Fruit fly (Drosophila melanogaster) whole organism, embryonic: Measurements from ENCODE around the gene Alms1a.

Source experiments
- Asciz ChIP-seq: fragments of 200-800 bp; sonication (Bioruptor generic); optimal IDR thresholded peaks from 2 replicates; lab custom pipeline; 2017; ENCODE audit warnings: missing biosample characterization, mild to moderate bottlenecking, missing genetic modification characterization, missing genetic modification reagents
- Atf6 ChIP-seq: fragments of 200-800 bp; sonication (Bioruptor generic); IDR thresholded peaks from 2 replicates; pipeline ENCODE4 v1.3.6; 2022; ENCODE audit warnings: missing biosample characterization, missing genetic modification characterization
- BEAF-32 ChIP-seq: fragments of 200-800 bp; sonication (Bioruptor generic); optimal IDR thresholded peaks from 3 replicates; lab custom pipeline; 2017; ENCODE audit warnings: missing biosample characterization, missing genetic modification characterization, mild to moderate bottlenecking, moderate library complexity, missing genetic modification reagents
- Blimp-1 ChIP-seq: fragments of 200-800 bp; sonication (Bioruptor generic); optimal IDR thresholded peaks from 3 replicates; lab custom pipeline; 2018; ENCODE audit warnings: missing biosample characterization, missing genetic modification characterization, mild to moderate bottlenecking, moderate library complexity, missing genetic modification reagents
- BtbVII ChIP-seq: fragments of 200-800 bp; sonication (Bioruptor generic); optimal IDR thresholded peaks from 3 replicates; lab custom pipeline; 2017; ENCODE audit warnings: missing biosample characterization, mild to moderate bottlenecking, missing genetic modification characterization
- CG12299 ChIP-seq: fragments of 200-800 bp; sonication (Bioruptor generic); optimal IDR thresholded peaks from 2 replicates; lab custom pipeline; 2018; ENCODE audit warnings: missing biosample characterization, mild to moderate bottlenecking, missing genetic modification characterization
- CG14965 ChIP-seq: fragments of 200-800 bp; sonication (Bioruptor generic); optimal IDR thresholded peaks from 2 replicates; lab custom pipeline; 2016; ENCODE audit warnings: missing biosample characterization, missing genetic modification characterization, borderline replicate concordance
- CG15011 ChIP-seq: fragments of 200-800 bp; sonication (Bioruptor generic); optimal IDR thresholded peaks from 3 replicates; lab custom pipeline; 2018; ENCODE audit warnings: missing biosample characterization, mild to moderate bottlenecking, missing genetic modification characterization
- CG17361 ChIP-seq: fragments of 200-800 bp; sonication (Bioruptor generic); IDR thresholded peaks from 3 replicates; pipeline ENCODE4 v1.3.6; 2022; ENCODE audit warnings: missing biosample characterization, missing genetic modification characterization
- CG2129 ChIP-seq: fragments of 200-800 bp; sonication (Bioruptor generic); IDR thresholded peaks from 2 replicates; pipeline ENCODE4 v1.3.6; 2022; ENCODE audit warnings: missing biosample characterization, missing genetic modification characterization; ENCODE audit not compliant: partially characterized antibody
- CG3407 ChIP-seq: fragments of 200-800 bp; sonication (Bioruptor generic); optimal IDR thresholded peaks from 2 replicates; lab custom pipeline; 2018; ENCODE audit warnings: missing biosample characterization, mild to moderate bottlenecking, missing genetic modification characterization
- CG3847 ChIP-seq: fragments of 200-800 bp; sonication (Bioruptor generic); IDR thresholded peaks from 2 replicates; pipeline ENCODE4 v1.3.6; 2022; ENCODE audit warnings: missing biosample characterization, missing genetic modification characterization
- CG42726 ChIP-seq: fragments of 200-800 bp; sonication (Bioruptor generic); IDR thresholded peaks from 2 replicates; pipeline ENCODE4 v1.3.6; 2022; ENCODE audit warnings: missing biosample characterization, missing genetic modification characterization; ENCODE audit not compliant: partially characterized antibody
- CG4820 ChIP-seq: fragments of 200-800 bp; sonication (Bioruptor generic); optimal IDR thresholded peaks from 3 replicates; lab custom pipeline; 2016; ENCODE audit warnings: missing biosample characterization, missing genetic modification characterization
- CG5245 ChIP-seq: fragments of 200-800 bp; sonication (Bioruptor generic); optimal IDR thresholded peaks from 3 replicates; lab custom pipeline; 2016; ENCODE audit warnings: missing biosample characterization, missing genetic modification characterization
- CG8290 ChIP-seq, 3 experiments: fragments of 200-800 bp; sonication (Bioruptor generic); optimal IDR thresholded peaks; 2 replicates each; lab custom pipeline; 2016 to 2019; ENCODE audit warnings: missing biosample characterization in 3 of 3, missing genetic modification characterization in 3 of 3, mild to moderate bottlenecking in 2 of 3, moderate library complexity in 1 of 3
- CG9876 ChIP-seq: fragments of 200-800 bp; sonication (Bioruptor generic); optimal IDR thresholded peaks from 2 replicates; lab custom pipeline; 2016; ENCODE audit warnings: missing biosample characterization, missing genetic modification characterization
- CG9932 ChIP-seq: fragments of 200-800 bp; sonication (Bioruptor generic); IDR thresholded peaks from 2 replicates; pipeline ENCODE4 v1.3.6; 2022; ENCODE audit warnings: missing biosample characterization, missing genetic modification characterization
- Camta ChIP-seq: fragments of 200-800 bp; sonication (Bioruptor generic); optimal IDR thresholded peaks from 2 replicates; lab custom pipeline; 2016; ENCODE audit warnings: missing biosample characterization, missing genetic modification characterization
- Elba2 ChIP-seq: fragments of 200-800 bp; sonication (Bioruptor generic); optimal IDR thresholded peaks from 3 replicates; lab custom pipeline; 2016; ENCODE audit warnings: missing biosample characterization, missing genetic modification characterization
- HHEX ChIP-seq: fragments of 200-800 bp; sonication (Bioruptor generic); optimal IDR thresholded peaks from 3 replicates; lab custom pipeline; 2017; ENCODE audit warnings: missing biosample characterization, mild to moderate bottlenecking, missing genetic modification characterization, missing genetic modification reagents
- Hsf ChIP-seq: fragments of 200-800 bp; sonication (Bioruptor generic); optimal IDR thresholded peaks from 3 replicates; lab custom pipeline; 2016; ENCODE audit warnings: missing biosample characterization, missing genetic modification characterization
- Mad ChIP-seq: fragments of 200-800 bp; sonication (Bioruptor generic); optimal IDR thresholded peaks from 2 replicates; lab custom pipeline; 2016; ENCODE audit warnings: missing biosample characterization, missing genetic modification characterization
- Mes4 ChIP-seq: fragments of 200-800 bp; sonication (Bioruptor generic); optimal IDR thresholded peaks from 2 replicates; lab custom pipeline; 2016; ENCODE audit warnings: missing biosample characterization, missing genetic modification characterization
- NfI ChIP-seq: fragments of 200-800 bp; sonication (Bioruptor generic); optimal IDR thresholded peaks from 3 replicates; lab custom pipeline; 2018; ENCODE audit warnings: missing biosample characterization, mild to moderate bottlenecking, missing genetic modification characterization, moderate library complexity
- Pdp1 ChIP-seq, 2 experiments: fragments of 200-800 bp; sonication (Bioruptor generic); optimal IDR thresholded peaks; 3 replicates each; lab custom pipeline; 2016; ENCODE audit warnings: missing biosample characterization in 2 of 2, missing genetic modification characterization in 2 of 2, mild to moderate bottlenecking in 1 of 2, moderate library complexity in 1 of 2
- Ptx1 ChIP-seq: fragments of 200-800 bp; sonication (Bioruptor generic); IDR thresholded peaks from 2 replicates; pipeline ENCODE4 v1.3.6; 2022; ENCODE audit warnings: missing biosample characterization, missing genetic modification characterization
- Sry-δ ChIP-seq: fragments of 200-800 bp; sonication (Bioruptor generic); optimal IDR thresholded peaks from 2 replicates; lab custom pipeline; 2016; ENCODE audit warnings: missing biosample characterization, missing genetic modification characterization
- aop ChIP-seq: fragments of 200-800 bp; sonication (Bioruptor generic); IDR thresholded peaks from 2 replicates; pipeline ENCODE4 v1.3.6; 2022; ENCODE audit warnings: missing biosample characterization, missing genetic modification characterization
- az2 ChIP-seq: fragments of 200-800 bp; sonication (Bioruptor generic); optimal IDR thresholded peaks from 3 replicates; lab custom pipeline; 2016; ENCODE audit warnings: missing biosample characterization, missing genetic modification characterization
- bcd ChIP-seq: fragments of 200-800 bp; sonication (Bioruptor generic); optimal IDR thresholded peaks from 2 replicates; lab custom pipeline; 2017; ENCODE audit warnings: missing biosample characterization, mild to moderate bottlenecking, missing genetic modification characterization
- cato ChIP-seq: fragments of 200-800 bp; sonication (Bioruptor generic); optimal IDR thresholded peaks from 2 replicates; lab custom pipeline; 2016; ENCODE audit warnings: missing biosample characterization, missing genetic modification characterization, borderline replicate concordance
- chinmo ChIP-seq: fragments of 200-800 bp; sonication (Bioruptor generic); IDR thresholded peaks from 4 replicates; pipeline ENCODE4 v1.3.6; 2022; ENCODE audit warnings: missing biosample characterization, missing genetic modification characterization; ENCODE audit not compliant: partially characterized antibody
- da ChIP-seq: fragments of 200-800 bp; sonication (Bioruptor generic); optimal IDR thresholded peaks from 2 replicates; lab custom pipeline; 2016; ENCODE audit warnings: missing biosample characterization, missing genetic modification characterization
- disco-r ChIP-seq: fragments of 200-800 bp; sonication (Bioruptor generic); optimal IDR thresholded peaks from 2 replicates; lab custom pipeline; 2016; ENCODE audit warnings: missing biosample characterization, missing genetic modification characterization
- dmrt99B ChIP-seq: fragments of 200-800 bp; sonication (Bioruptor generic); optimal IDR thresholded peaks from 2 replicates; lab custom pipeline; 2018; ENCODE audit warnings: missing biosample characterization, mild to moderate bottlenecking, missing genetic modification characterization, moderate library complexity
- ftz-f1 ChIP-seq: fragments of 200-800 bp; sonication (Bioruptor generic); optimal IDR thresholded peaks from 2 replicates; lab custom pipeline; 2016; ENCODE audit warnings: missing biosample characterization, missing genetic modification characterization
- lbe ChIP-seq: fragments of 200-800 bp; sonication (Bioruptor generic); optimal IDR thresholded peaks from 2 replicates; lab custom pipeline; 2016; ENCODE audit warnings: missing biosample characterization, mild to moderate bottlenecking, missing genetic modification characterization
- nerfin-2 ChIP-seq: fragments of 200-800 bp; sonication (Bioruptor generic); IDR thresholded peaks from 2 replicates; pipeline ENCODE4 v1.3.6; 2022; ENCODE audit warnings: missing biosample characterization, missing genetic modification characterization; ENCODE audit not compliant: partially characterized antibody
- nom ChIP-seq: fragments of 200-800 bp; sonication (Bioruptor generic); optimal IDR thresholded peaks from 2 replicates; lab custom pipeline; 2017; ENCODE audit warnings: missing biosample characterization, missing genetic modification characterization, mild to moderate bottlenecking, moderate library complexity, missing genetic modification reagents
- seq ChIP-seq: fragments of 200-800 bp; sonication (Bioruptor generic); IDR thresholded peaks from 2 replicates; pipeline ENCODE4 v1.3.6; 2022; ENCODE audit warnings: missing biosample characterization, missing genetic modification characterization
- sim ChIP-seq: fragments of 200-800 bp; sonication (Bioruptor generic); IDR thresholded peaks from 2 replicates; pipeline ENCODE4 v1.3.6; 2022; ENCODE audit warnings: missing biosample characterization, missing genetic modification characterization
- sob ChIP-seq: fragments of 200-800 bp; sonication (Bioruptor generic); IDR thresholded peaks from 2 replicates; pipeline ENCODE4 v1.3.6; 2022; ENCODE audit warnings: missing biosample characterization, missing genetic modification characterization
- tgo ChIP-seq: fragments of 200-800 bp; sonication (Bioruptor generic); IDR thresholded peaks from 3 replicates; pipeline ENCODE4 v1.3.6; 2022; ENCODE audit warnings: missing biosample characterization, missing genetic modification characterization
- tin ChIP-seq: fragments of 200-800 bp; sonication (Bioruptor generic); optimal IDR thresholded peaks from 3 replicates; lab custom pipeline; 2016; ENCODE audit warnings: missing biosample characterization, missing genetic modification characterization
- tup ChIP-seq: fragments of 200-800 bp; sonication (Bioruptor generic); optimal IDR thresholded peaks from 2 replicates; lab custom pipeline; 2016; ENCODE audit warnings: missing biosample characterization, mild to moderate bottlenecking, missing genetic modification characterization, moderate library complexity
- unc-4 ChIP-seq: fragments of 200-800 bp; sonication (Bioruptor generic); IDR thresholded peaks from 2 replicates; pipeline ENCODE4 v1.3.6; 2022; ENCODE audit warnings: missing biosample characterization, missing genetic modification characterization; ENCODE audit not compliant: partially characterized antibody
- usp ChIP-seq: fragments of >200 bp; optimal IDR thresholded peaks from 2 replicates; lab custom pipeline; 2017; ENCODE audit warnings: missing biosample characterization, missing genetic modification characterization
- vnd ChIP-seq: fragments of 200-800 bp; sonication (Bioruptor generic); IDR thresholded peaks from 3 replicates; pipeline ENCODE4 v1.3.6; 2022; ENCODE audit warnings: missing biosample characterization, missing genetic modification characterization; ENCODE audit not compliant: partially characterized antibody

The Alms1a gene

DNA sequence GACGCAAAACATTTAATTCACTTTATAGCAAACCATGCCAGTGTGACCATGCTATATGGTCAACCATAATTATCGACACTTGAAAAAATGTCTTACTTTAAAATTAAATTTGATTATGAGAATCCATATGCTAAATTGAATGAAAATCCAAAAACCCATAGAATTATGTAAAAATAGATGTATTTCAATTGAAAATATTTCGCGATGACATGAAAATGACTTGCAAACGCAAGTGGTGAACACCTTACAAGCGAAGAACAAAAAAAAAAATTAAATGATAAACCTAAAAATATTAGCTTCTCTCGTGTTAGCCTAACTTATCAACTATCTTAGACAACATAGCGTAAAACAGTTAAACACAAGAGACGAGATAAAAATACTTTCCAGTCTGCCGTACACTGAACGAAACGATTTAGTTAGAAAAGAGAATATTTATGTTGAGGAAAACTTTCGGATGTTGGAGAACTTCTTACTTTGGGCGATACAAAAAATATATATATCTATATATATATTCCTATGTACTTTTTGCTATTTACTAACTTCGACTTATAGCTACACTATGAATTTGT is 44.1 kb upstream of the Alms1a start (continued):
- TF ChIP-seq unc-4 (GFP tag; lab: Robert Waterston, UW) = no peak
- TF ChIP-seq Camta (GFP tag; lab: Kevin White, UChicago) = peak; percentile 43
- no peak for TF ChIP-seq lbe (GFP tag; lab: Kevin White, UChicago)
- TF ChIP-seq Hsf = peak; percentile 67
- TF ChIP-seq Mad (GFP tag; lab: Kevin White, UChicago) = no peak
- TF ChIP-seq Ptx1 (GFP tag; lab: Robert Waterston, UW) = peak; percentile 62
- TF ChIP-seq CG17361 (GFP tag; lab: Robert Waterston, UW) = peak; percentile 64
- TF ChIP-seq vnd (GFP tag; lab: Robert Waterston, UW) = no peak
- TF ChIP-seq disco-r (GFP tag; lab: Kevin White, UChicago) = peak; percentile 9
- no peak for TF ChIP-seq CG2129 (GFP tag; lab: Robert Waterston, UW)
- peak; percentile 42; the same call in 1 of the 2 replicates for TF ChIP-seq sob (GFP tag; lab: Robert Waterston, UW)
- TF ChIP-seq seq (GFP tag; lab: Robert Waterston, UW) = no peak
- TF ChIP-seq Elba2 (GFP tag; lab: Kevin White, UChicago) = no peak
- peak; percentile 51; the same call in 1 of the 2 replicates for TF ChIP-seq CG9932 (GFP tag; lab: Robert Waterston, UW)
- no peak for TF ChIP-seq CG9876
- TF ChIP-seq Atf6 = peak; percentile 69
- peak; percentile 59 for TF ChIP-seq dmrt99B (tag; lab: Kevin White, UChicago)
- peak; percentile 11 to 31 for TF ChIP-seq Pdp1 (GFP tag; optimal IDR thresholded peaks at IDR 0.05; lab: Kevin White, UChicago)
- TF ChIP-seq BEAF-32 (GFP tag; lab: Kevin White, UChicago) = peak; percentile 12
- peak; percentile 20 for TF ChIP-seq Sry-δ (GFP tag; lab: Kevin White, UChicago)
- TF ChIP-seq CG14965 (GFP tag; lab: Kevin White, UChicago) = no peak
- TF ChIP-seq CG3407 = peak; percentile 1
- peak; percentile 39 for TF ChIP-seq cato
- no peak for TF ChIP-seq CG42726 (GFP tag; lab: Robert Waterston, UW)
- peak; percentile 1 for TF ChIP-seq tin (GFP tag; lab: Kevin White, UChicago)
- TF ChIP-seq sim (GFP tag; lab: Robert Waterston, UW) = no peak
- TF ChIP-seq aop (GFP tag; lab: Robert Waterston, UW) = no peak
- TF ChIP-seq HHEX (GFP tag; lab: Kevin White, UChicago) = peak; percentile 26
- TF ChIP-seq tgo = peak; percentile 51; the same call in 2 of the 3 replicates
- TF ChIP-seq chinmo (GFP tag; lab: Robert Waterston, UW) = no peak
- TF ChIP-seq Blimp-1 (GFP tag; lab: Kevin White, UChicago) = peak; percentile 55
- TF ChIP-seq bcd = peak; percentile 32
- peak; percentile 35 for TF ChIP-seq BtbVII (GFP tag; lab: Kevin White, UChicago)
- TF ChIP-seq nerfin-2 (GFP tag; lab: Robert Waterston, UW) = no peak
- peak; percentile 33 for TF ChIP-seq CG4820
- TF ChIP-seq Mes4 = no peak
- TF ChIP-seq CG3847 (GFP tag; lab: Robert Waterston, UW) = peak; percentile 34
- no peak for TF ChIP-seq da (GFP tag; lab: Kevin White, UChicago)
- peak; percentile 23 for TF ChIP-seq CG8290 (GFP tag; optimal IDR thresholded peaks at IDR 0.05; lab: Kevin White, UChicago)
- no peak for TF ChIP-seq CG8290 (tag; optimal IDR thresholded peaks at IDR 0.05; lab: Kevin White, UChicago)
- peak; percentile 13 for TF ChIP-seq CG5245
- TF ChIP-seq tup (GFP tag; lab: Kevin White, UChicago) = no peak
- no peak for TF ChIP-seq ftz-f1
- no peak for TF ChIP-seq usp (GFP tag; lab: Kevin White, UChicago)
- no peak for TF ChIP-seq CG12299 (tag; lab: Kevin White, UChicago)
- peak; percentile 28 for TF ChIP-seq CG15011 (GFP tag; lab: Kevin White, UChicago)
- peak; percentile 50 for TF ChIP-seq NfI (GFP tag; lab: Kevin White, UChicago)
- no peak for TF ChIP-seq nom (GFP tag; lab: Kevin White, UChicago)
- peak; percentile 31 for TF ChIP-seq Asciz
- peak; percentile 40 for TF ChIP-seq az2 (GFP tag; lab: Kevin White, UChicago)
